Worm (Caenorhabditis elegans) whole organism, early embryonic: ENCODE data around the gene F10A3.4.

Experiments
- aly-1 ChIP-seq: sonication (generic microtip); optimal IDR thresholded peaks from 2 replicates; lab custom pipeline; 2016; ENCODE audit warnings: missing genetic modification characterization, missing compliant biosample characterization
- ama-1 ChIP-seq: fragments of 150-350 bp; optimal IDR thresholded peaks from 2 replicates; lab custom pipeline; 2014
- ets-7 ChIP-seq: sonication (generic microtip); optimal IDR thresholded peaks from 2 replicates; lab custom pipeline; 2016; ENCODE audit warnings: missing genotype, missing genetic modification characterization, missing compliant biosample characterization
- flt-1 ChIP-seq: fragments of 200-800 bp; sonication (Bioruptor generic); IDR thresholded peaks from 2 replicates; pipeline ENCODE4 v1.3.6; 2022; ENCODE audit warnings: missing genetic modification characterization, missing compliant biosample characterization
- hnd-1 ChIP-seq: sonication (generic microtip); optimal IDR thresholded peaks from 2 replicates; lab custom pipeline; 2016; ENCODE audit warnings: missing genetic modification characterization, missing compliant biosample characterization
- sea-1 ChIP-seq: fragments of 200-800 bp; sonication (Bioruptor generic); conservative IDR thresholded peaks from 2 replicates; pipeline ENCODE4 v1.3.6; 2022; ENCODE audit warnings: missing genetic modification characterization, missing compliant biosample characterization
- tbx-11 ChIP-seq: fragments of 200-800 bp; sonication (Bioruptor generic); IDR thresholded peaks from 2 replicates; pipeline ENCODE4 v1.3.6; 2022; ENCODE audit warnings: missing genetic modification characterization, missing compliant biosample characterization
- tbx-37 ChIP-seq: fragments of 200-800 bp; sonication (Bioruptor generic); conservative IDR thresholded peaks from 2 replicates; pipeline ENCODE4 v1.3.6; 2022; ENCODE audit warnings: missing genetic modification reagents, missing genetic modification characterization, missing compliant biosample characterization

ce11 chrV:16145009-16145408 lies 3.9 kb upstream of the F10A3.4 start:
- TF ChIP-seq ama-1 (lab: Kevin White, UChicago) (no peak), flt-1 (GFP tag; lab: Robert Waterston, UW) (no peak), hnd-1 (no peak), sea-1 (no peak), tbx-37 (no peak), aly-1 (tag; lab: Kevin White, UChicago) (no peak), ets-7 (no peak), tbx-11 (GFP tag; lab: Robert Waterston, UW) (no peak)
